Fruit fly (Drosophila melanogaster) whole organism, embryonic: ENCODE data around the gene Gyc89Da.

ENCODE experiments used
- Bgb ChIP-seq: fragments of 200-800 bp; sonication (Bioruptor generic); IDR thresholded peaks from 2 replicates; pipeline ENCODE4 v1.3.6; 2022; ENCODE audit warnings: missing biosample characterization, missing genetic modification characterization; ENCODE audit not compliant: partially characterized antibody
- CG10543 ChIP-seq: fragments of 200-800 bp; sonication (Bioruptor generic); optimal IDR thresholded peaks from 3 replicates; lab custom pipeline; 2017; ENCODE audit warnings: missing biosample characterization, mild to moderate bottlenecking, missing genetic modification characterization, moderate library complexity
- CG11085 ChIP-seq: fragments of 200-800 bp; sonication (Bioruptor generic); IDR thresholded peaks from 2 replicates; pipeline ENCODE4 v1.3.6; 2022; ENCODE audit warnings: missing biosample characterization, missing genetic modification characterization
- CG12104 ChIP-seq: fragments of 200-800 bp; sonication (Bioruptor generic); optimal IDR thresholded peaks from 3 replicates; lab custom pipeline; 2016; ENCODE audit warnings: missing biosample characterization, missing genetic modification characterization
- CG13624 ChIP-seq: fragments of 200-800 bp; sonication (Bioruptor generic); optimal IDR thresholded peaks from 2 replicates; lab custom pipeline; 2016; ENCODE audit warnings: missing biosample characterization, missing genetic modification characterization
- CG14441 ChIP-seq: fragments of 200-800 bp; sonication (Bioruptor generic); IDR thresholded peaks from 2 replicates; pipeline ENCODE4 v1.3.6; 2022; ENCODE audit warnings: missing biosample characterization, missing genetic modification characterization
- CG1647 ChIP-seq: fragments of 200-800 bp; sonication (Bioruptor generic); optimal IDR thresholded peaks from 3 replicates; lab custom pipeline; 2016; ENCODE audit warnings: missing biosample characterization, missing genetic modification characterization
- CG16813 ChIP-seq: fragments of 200-800 bp; sonication (Bioruptor generic); IDR thresholded peaks from 3 replicates; pipeline ENCODE4 v1.3.6; 2022; ENCODE audit warnings: missing biosample characterization, missing genetic modification characterization; ENCODE audit not compliant: partially characterized antibody
- CG17385 ChIP-seq: fragments of 200-800 bp; sonication (Bioruptor generic); optimal IDR thresholded peaks from 3 replicates; lab custom pipeline; 2018; ENCODE audit warnings: missing biosample characterization, mild to moderate bottlenecking, missing genetic modification characterization
- CG17912 ChIP-seq: fragments of 200-800 bp; sonication (Bioruptor generic); optimal IDR thresholded peaks from 2 replicates; lab custom pipeline; 2018; ENCODE audit warnings: missing biosample characterization, mild to moderate bottlenecking, missing genetic modification characterization
- CG2120 ChIP-seq: fragments of 200-800 bp; sonication (Bioruptor generic); optimal IDR thresholded peaks from 3 replicates; lab custom pipeline; 2016; ENCODE audit warnings: missing biosample characterization, missing genetic modification characterization
- CG2129 ChIP-seq: fragments of 200-800 bp; sonication (Bioruptor generic); IDR thresholded peaks from 2 replicates; pipeline ENCODE4 v1.3.6; 2022; ENCODE audit warnings: missing biosample characterization, missing genetic modification characterization; ENCODE audit not compliant: partially characterized antibody
- CG2202 ChIP-seq: fragments of 200-800 bp; sonication (Bioruptor generic); optimal IDR thresholded peaks from 2 replicates; lab custom pipeline; 2018; ENCODE audit warnings: missing biosample characterization, mild to moderate bottlenecking, missing genetic modification characterization
- CG2678 ChIP-seq: fragments of 200-800 bp; sonication (Bioruptor generic); optimal IDR thresholded peaks from 3 replicates; lab custom pipeline; 2019; ENCODE audit warnings: missing biosample characterization, mild to moderate bottlenecking, missing genetic modification characterization, moderate library complexity
- CG32532 ChIP-seq: fragments of 200-800 bp; sonication (Bioruptor generic); IDR thresholded peaks from 2 replicates; pipeline ENCODE4 v1.3.6; 2022; ENCODE audit warnings: missing biosample characterization, missing genetic modification characterization
- CG34376 ChIP-seq: fragments of 200-800 bp; sonication (Bioruptor generic); optimal IDR thresholded peaks from 2 replicates; lab custom pipeline; 2018; ENCODE audit warnings: missing biosample characterization, mild to moderate bottlenecking, missing genetic modification characterization
- CG42726 ChIP-seq: fragments of 200-800 bp; sonication (Bioruptor generic); IDR thresholded peaks from 2 replicates; pipeline ENCODE4 v1.3.6; 2022; ENCODE audit warnings: missing biosample characterization, missing genetic modification characterization; ENCODE audit not compliant: partially characterized antibody
- CG7745 ChIP-seq: fragments of 200-800 bp; sonication (Bioruptor generic); optimal IDR thresholded peaks from 2 replicates; lab custom pipeline; 2018; ENCODE audit warnings: missing biosample characterization, mild to moderate bottlenecking, missing genetic modification characterization, moderate library complexity
- CG7987 ChIP-seq: fragments of 200-800 bp; sonication (Bioruptor generic); optimal IDR thresholded peaks from 2 replicates; lab custom pipeline; 2018; ENCODE audit warnings: missing biosample characterization, mild to moderate bottlenecking, missing genetic modification characterization, moderate library complexity
- CG8359 ChIP-seq: fragments of 200-800 bp; sonication (Bioruptor generic); optimal IDR thresholded peaks from 2 replicates; lab custom pipeline; 2017; ENCODE audit warnings: missing biosample characterization, mild to moderate bottlenecking, missing genetic modification characterization, borderline replicate concordance
- CG8478 ChIP-seq: fragments of >200 bp; optimal IDR thresholded peaks from 2 replicates; lab custom pipeline; 2018
- D ChIP-seq, 2 experiments: fragments of 200-800 bp in 1 of 2; fragments of >200 bp in 1 of 2; sonication (Bioruptor generic) in 1 of 2; optimal IDR thresholded peaks; 2 replicates in 1 of 2; 3 replicates in 1 of 2; lab custom pipeline; 2017; ENCODE audit warnings: mild to moderate bottlenecking in 1 of 2, missing biosample characterization in 1 of 2, missing genetic modification characterization in 1 of 2, missing genetic modification reagents in 1 of 2
- Dbx ChIP-seq: fragments of 200-800 bp; sonication (Bioruptor generic); IDR thresholded peaks from 3 replicates; pipeline ENCODE4 v1.3.6; 2022; ENCODE audit warnings: missing biosample characterization, missing genetic modification characterization
- GATAe ChIP-seq: fragments of 200-800 bp; sonication (Bioruptor generic); conservative IDR thresholded peaks from 2 replicates; pipeline ENCODE4 v1.3.6; 2022; ENCODE audit warnings: missing biosample characterization, missing genetic modification characterization
- HLH3B ChIP-seq: fragments of 200-800 bp; sonication (Bioruptor generic); IDR thresholded peaks from 2 replicates; pipeline ENCODE4 v1.3.6; 2022; ENCODE audit warnings: missing biosample characterization, missing genetic modification characterization
- NK7.1 ChIP-seq: fragments of 200-800 bp; sonication (Bioruptor generic); optimal IDR thresholded peaks from 3 replicates; lab custom pipeline; 2016; ENCODE audit warnings: missing biosample characterization, missing genetic modification characterization
- Oaz ChIP-seq: fragments of 200-800 bp; sonication (Bioruptor generic); IDR thresholded peaks from 2 replicates; pipeline ENCODE4 v1.3.6; 2022; ENCODE audit warnings: missing biosample characterization, missing genetic modification characterization
- Rx ChIP-seq: fragments of 200-800 bp; sonication (Bioruptor generic); IDR thresholded peaks from 2 replicates; pipeline ENCODE4 v1.3.6; 2022; ENCODE audit warnings: missing biosample characterization, missing genetic modification characterization
- Spps ChIP-seq: fragments of 200-800 bp; sonication (Bioruptor generic); optimal IDR thresholded peaks from 2 replicates; lab custom pipeline; 2018; ENCODE audit warnings: missing biosample characterization, mild to moderate bottlenecking, missing genetic modification characterization
- Sry-δ ChIP-seq: fragments of 200-800 bp; sonication (Bioruptor generic); optimal IDR thresholded peaks from 2 replicates; lab custom pipeline; 2016; ENCODE audit warnings: missing biosample characterization, missing genetic modification characterization
- Taf1 ChIP-seq: fragments of 200-800 bp; sonication (Bioruptor generic); IDR thresholded peaks from 2 replicates; pipeline ENCODE4 v1.3.6; 2022; ENCODE audit warnings: missing biosample characterization, missing genetic modification characterization
- abd-A ChIP-seq: fragments of 200-800 bp; sonication (Bioruptor generic); optimal IDR thresholded peaks from 3 replicates; lab custom pipeline; 2019; ENCODE audit warnings: missing biosample characterization, mild to moderate bottlenecking, missing genetic modification characterization, moderate library complexity
- az2 ChIP-seq: fragments of 200-800 bp; sonication (Bioruptor generic); optimal IDR thresholded peaks from 3 replicates; lab custom pipeline; 2016; ENCODE audit warnings: missing biosample characterization, missing genetic modification characterization
- bbx ChIP-seq: fragments of 200-800 bp; sonication (Bioruptor generic); IDR thresholded peaks from 2 replicates; pipeline ENCODE4 v1.3.6; 2022; ENCODE audit warnings: missing biosample characterization, missing genetic modification characterization; ENCODE audit not compliant: partially characterized antibody
- caup ChIP-seq: fragments of 200-800 bp; sonication (Bioruptor generic); optimal IDR thresholded peaks from 3 replicates; lab custom pipeline; 2017; ENCODE audit warnings: missing biosample characterization, mild to moderate bottlenecking, missing genetic modification characterization, moderate library complexity; ENCODE audit not compliant: severe bottlenecking
- crc ChIP-seq: fragments of 200-800 bp; sonication (Bioruptor generic); optimal IDR thresholded peaks from 2 replicates; lab custom pipeline; 2016; ENCODE audit warnings: missing biosample characterization, missing genetic modification characterization
- cwo ChIP-seq: fragments of 200-800 bp; sonication (Bioruptor generic); optimal IDR thresholded peaks from 3 replicates; lab custom pipeline; 2017; ENCODE audit warnings: missing biosample characterization, missing genetic modification characterization, mild to moderate bottlenecking, moderate library complexity, missing genetic modification reagents
- dm ChIP-seq: fragments of 200-800 bp; sonication (Bioruptor generic); optimal IDR thresholded peaks from 3 replicates; lab custom pipeline; 2016; ENCODE audit warnings: missing biosample characterization, missing genetic modification characterization
- gcm2 ChIP-seq: fragments of 200-800 bp; sonication (Bioruptor generic); optimal IDR thresholded peaks from 2 replicates; lab custom pipeline; 2016; ENCODE audit warnings: missing biosample characterization, missing genetic modification characterization
- hb ChIP-seq: fragments of 200-800 bp; sonication (Bioruptor generic); IDR thresholded peaks from 3 replicates; pipeline ENCODE4 v1.3.6; 2022; ENCODE audit warnings: missing biosample characterization, missing genetic modification characterization; ENCODE audit not compliant: partially characterized antibody
- jing ChIP-seq: fragments of 200-800 bp; sonication (Bioruptor generic); optimal IDR thresholded peaks from 2 replicates; lab custom pipeline; 2018; ENCODE audit warnings: missing biosample characterization, mild to moderate bottlenecking, missing genetic modification characterization
- mld ChIP-seq: fragments of 200-800 bp; sonication (Bioruptor generic); IDR thresholded peaks from 3 replicates; pipeline ENCODE4 v1.3.6; 2022; ENCODE audit warnings: missing biosample characterization, missing genetic modification characterization; ENCODE audit not compliant: partially characterized antibody
- nerfin-2 ChIP-seq: fragments of 200-800 bp; sonication (Bioruptor generic); IDR thresholded peaks from 2 replicates; pipeline ENCODE4 v1.3.6; 2022; ENCODE audit warnings: missing biosample characterization, missing genetic modification characterization; ENCODE audit not compliant: partially characterized antibody
- org-1 ChIP-seq: fragments of 200-800 bp; sonication (Bioruptor generic); optimal IDR thresholded peaks from 2 replicates; lab custom pipeline; 2017; ENCODE audit warnings: missing biosample characterization, missing genetic modification characterization
- pb ChIP-seq: fragments of 200-800 bp; sonication (Bioruptor generic); optimal IDR thresholded peaks from 3 replicates; lab custom pipeline; 2016; ENCODE audit warnings: missing biosample characterization, missing genetic modification characterization
- pho ChIP-seq: fragments of 200-800 bp; sonication (Bioruptor generic); optimal IDR thresholded peaks from 2 replicates; lab custom pipeline; 2016; ENCODE audit warnings: missing biosample characterization, missing genetic modification characterization
- pros ChIP-seq: fragments of 200-800 bp; sonication (Bioruptor generic); optimal IDR thresholded peaks from 3 replicates; lab custom pipeline; 2019; ENCODE audit warnings: missing biosample characterization, mild to moderate bottlenecking, missing genetic modification characterization, moderate library complexity
- sima ChIP-seq: fragments of 200-800 bp; sonication (Bioruptor generic); optimal IDR thresholded peaks from 2 replicates; lab custom pipeline; 2016; ENCODE audit warnings: missing biosample characterization, missing genetic modification characterization
- zfh1 ChIP-seq: fragments of 200-800 bp; sonication (Bioruptor generic); IDR thresholded peaks from 3 replicates; pipeline ENCODE4 v1.3.6; 2022; ENCODE audit warnings: missing biosample characterization, missing genetic modification characterization

Gyc89Da gene

dm6 chr3R:16441367-16441923 is 31.0 kb upstream of the Gyc89Da start, which contains the start of gene ema (continued):
- TF ChIP-seq CG17385 (peak; percentile 97), D (optimal IDR thresholded peaks at IDR 0.05; lab: Kevin White, UChicago) (no peak), D (GFP tag; optimal IDR thresholded peaks at IDR 0.05; lab: Kevin White, UChicago) (no peak), az2 (GFP tag; lab: Kevin White, UChicago) (no peak), jing (GFP tag; lab: Kevin White, UChicago) (no peak), Sry-δ (GFP tag; lab: Kevin White, UChicago) (peak; percentile 58), pb (GFP tag; lab: Kevin White, UChicago) (no peak), Dbx (GFP tag; lab: Robert Waterston, UW) (0 out of 3 replicates have a peak, but pooled peaks have one; percentile 38), CG8359 (GFP tag; lab: Kevin White, UChicago) (no peak), pros (GFP tag; lab: Kevin White, UChicago) (no peak), CG10543 (no peak), CG7987 (GFP tag; lab: Kevin White, UChicago) (peak; percentile 39), CG14441 (GFP tag; lab: Robert Waterston, UW) (no peak), GATAe (GFP tag; lab: Robert Waterston, UW) (no peak), abd-A (no peak), Rx (no peak), hb (GFP tag; lab: Robert Waterston, UW) (no peak), caup (no peak), Bgb (peak; percentile 24; the same call in 1 of the 2 replicates), CG11085 (GFP tag; lab: Robert Waterston, UW) (no peak), pho (GFP tag; lab: Kevin White, UChicago) (peak; percentile 17), CG42726 (no peak; the same call in 1 of the 2 replicates), Taf1 (GFP tag; lab: Robert Waterston, UW) (no peak), dm (peak; percentile 13), crc (GFP tag; lab: Kevin White, UChicago) (no peak), CG12104 (GFP tag; lab: Kevin White, UChicago) (no peak), gcm2 (GFP tag; lab: Kevin White, UChicago) (no peak), nerfin-2 (GFP tag; lab: Robert Waterston, UW) (no peak), CG13624 (peak; percentile 17), bbx (GFP tag; lab: Robert Waterston, UW) (peak; percentile 52; the same call in 1 of the 2 replicates), CG8478 (lab: Kevin White, UChicago) (no peak), CG34376 (GFP tag; lab: Kevin White, UChicago) (peak; percentile 51), CG32532 (GFP tag; lab: Robert Waterston, UW) (peak; percentile 54; the same call in 1 of the 2 replicates), CG7745 (tag; lab: Kevin White, UChicago) (no peak), CG16813 (GFP tag; lab: Robert Waterston, UW) (peak; percentile 25; the same call in 1 of the 3 replicates), CG2202 (no peak), zfh1 (GFP tag; lab: Robert Waterston, UW) (no peak), CG2120 (GFP tag; lab: Kevin White, UChicago) (peak; percentile 62), CG1647 (GFP tag; lab: Kevin White, UChicago) (no peak), sima (GFP tag; lab: Kevin White, UChicago) (no peak), CG2129 (GFP tag; lab: Robert Waterston, UW) (0 out of 2 replicates have a peak, but pooled peaks have one; percentile 10), NK7.1 (GFP tag; lab: Kevin White, UChicago) (no peak), Oaz (no peak), Spps (tag; lab: Kevin White, UChicago) (no peak), CG2678 (tag; lab: Kevin White, UChicago) (no peak), CG17912 (GFP tag; lab: Kevin White, UChicago) (no peak), cwo (GFP tag; lab: Kevin White, UChicago) (no peak), mld (GFP tag; lab: Robert Waterston, UW) (no peak), org-1 (GFP tag; lab: Kevin White, UChicago) (no peak), HLH3B (no peak)
